Worm (Caenorhabditis elegans): ENCODE results near the gene poml-1.

poml-1 gene

DNA sequence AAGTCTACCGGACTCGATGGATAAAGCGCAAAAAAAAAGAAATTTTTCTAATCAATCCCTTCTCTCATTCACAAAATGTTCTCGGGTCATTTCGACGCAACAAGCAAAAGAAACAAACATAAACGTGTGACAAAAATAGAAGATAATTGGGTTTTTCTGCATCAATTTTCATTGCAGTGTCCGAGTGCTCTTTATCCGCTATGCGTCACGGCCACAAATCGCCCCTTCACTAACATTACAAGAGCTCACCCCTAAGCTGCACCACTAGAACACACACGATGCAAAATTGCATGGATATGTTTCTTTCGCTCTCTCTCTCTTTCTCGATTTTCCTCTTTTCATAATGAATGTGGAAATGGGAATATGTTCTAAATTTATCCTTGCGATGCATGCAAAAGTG, 26.6 kb downstream of the poml-1 start:
- TF ChIP-seq lir-3 (tag; optimal IDR thresholded peaks at IDR 0.05; ENCODE audit: poor library complexity) (no peak), lin-14 (GFP tag; optimal IDR thresholded peaks at IDR 0.05) (peak; percentile 56), C16A3.4 (tag; optimal IDR thresholded peaks at IDR 0.05) (no peak), fkh-8 (tag; optimal IDR thresholded peaks at IDR 0.05) (peak; percentile 25), mdl-1 (tag; optimal IDR thresholded peaks at IDR 0.05) (no peak), ceh-63 (GFP tag; optimal IDR thresholded peaks at IDR 0.05) (peak; percentile 40), dsc-1 (tag; optimal IDR thresholded peaks at IDR 0.05) (peak; percentile 65)

DNA sequence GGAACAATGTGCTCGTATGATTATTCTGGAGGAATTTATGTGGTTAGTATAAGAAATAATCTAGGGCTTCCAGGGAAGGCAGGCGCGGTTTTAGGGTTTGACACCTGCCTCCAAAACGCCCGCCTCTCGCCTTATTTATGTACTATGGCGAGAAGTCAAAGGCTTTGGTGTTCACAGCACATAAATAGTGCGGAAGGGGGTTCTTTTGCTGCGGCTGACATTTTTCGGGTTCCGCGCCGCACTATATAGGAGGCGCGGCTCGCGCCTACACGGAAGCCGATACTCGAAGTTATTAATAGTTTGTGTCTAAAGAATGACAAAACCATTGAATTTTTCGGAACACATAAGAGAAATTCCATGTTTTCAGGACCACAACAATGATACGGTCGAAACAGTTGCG, 32.4 kb downstream of the poml-1 start:
- TF ChIP-seq snpc-4 (tag; optimal IDR thresholded peaks at IDR 0.05) (peak; percentile 68), sox-4 (tag; optimal IDR thresholded peaks at IDR 0.05) (no peak), nhr-90 (tag; optimal IDR thresholded peaks at IDR 0.05; ENCODE audit: poor library complexity) (no peak), irx-1 (tag; optimal IDR thresholded peaks at IDR 0.05) (no peak)

DNA sequence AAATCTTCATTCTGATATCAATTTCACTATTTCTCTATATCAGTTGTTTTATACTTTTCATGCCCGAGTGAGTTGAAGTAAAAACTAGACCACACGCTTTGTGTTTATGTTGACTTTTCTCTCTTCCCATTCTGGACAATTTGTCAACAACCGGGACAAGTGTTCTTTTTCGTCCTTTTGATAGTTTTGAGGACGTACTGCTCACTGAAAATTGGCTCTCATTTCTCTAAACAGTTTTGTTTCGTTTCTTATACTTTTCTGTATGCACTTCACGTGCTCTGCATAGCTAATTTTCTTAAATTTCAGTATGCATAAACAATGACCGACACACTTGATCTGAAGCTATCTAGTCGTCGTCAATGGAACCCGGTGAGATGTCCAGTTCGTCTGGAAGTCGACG, 35.1 kb downstream of the poml-1 start, which contains the start of gene adm-2:
adm-2 (plus strand) TSS at position 301 of the 400 bp plus-strand sequence.
- TF ChIP-seq ceh-90 (tag; optimal IDR thresholded peaks at IDR 0.05) (no peak), Y116A8C.19 (tag; optimal IDR thresholded peaks at IDR 0.05; ENCODE audit: borderline replicate concordance) (no peak), fkh-4 (tag; optimal IDR thresholded peaks at IDR 0.05; ENCODE audit: borderline replicate concordance) (no peak), pag-3 (tag; optimal IDR thresholded peaks at IDR 0.05; ENCODE audit: borderline replicate concordance, insufficient read depth) (no peak), C34B4.2 (tag; optimal IDR thresholded peaks at IDR 0.05) (no peak)

- TF ChIP-seq ceh-88 (GFP tag; IDR thresholded peaks at IDR 0.05) (no peak), elt-2 (tag; optimal IDR thresholded peaks at IDR 0.05) (no peak), vab-15 (tag; optimal IDR thresholded peaks at IDR 0.05) (no peak), unc-30 (tag; optimal IDR thresholded peaks at IDR 0.05) (no peak), mab-9 (GFP tag; IDR thresholded peaks at IDR 0.05) (no peak), mep-1 (tag; optimal IDR thresholded peaks at IDR 0.05) (peak; percentile 54), hlh-17 (GFP tag; optimal IDR thresholded peaks at IDR 0.05; ENCODE audit: borderline replicate concordance) (no peak), Y116A8C.19 (tag; optimal IDR thresholded peaks at IDR 0.05; ENCODE audit: borderline replicate concordance) (no peak), unc-86 (tag; optimal IDR thresholded peaks at IDR 0.05) (peak; percentile 37), lin-14 (GFP tag; optimal IDR thresholded peaks at IDR 0.05) (peak; percentile 91), lsy-2 (tag; optimal IDR thresholded peaks at IDR 0.05) (peak in 1 of 2 experiments; percentile 33), skn-1 (tag; optimal IDR thresholded peaks at IDR 0.05) (peak; percentile 59), mdl-1 (tag; optimal IDR thresholded peaks at IDR 0.05) (peak in 1 of 2 experiments; percentile 28), rnt-1 (tag; optimal IDR thresholded peaks at IDR 0.05) (peak; percentile 68), unc-62 (GFP tag; optimal IDR thresholded peaks at IDR 0.05) (no peak), jun-1 (tag; optimal IDR thresholded peaks at IDR 0.05) (peak; percentile 5), hpl-2 (GFP tag; optimal IDR thresholded peaks at IDR 0.05) (no peak), mef-2 (tag; optimal IDR thresholded peaks at IDR 0.05) (no peak), nhr-12 (tag; optimal IDR thresholded peaks at IDR 0.05) (no peak), elt-3 (tag; optimal IDR thresholded peaks at IDR 0.05) (no peak), snu-23 (GFP tag; optimal IDR thresholded peaks at IDR 0.05) (peak; percentile 65), F16B12.6 (tag; optimal IDR thresholded peaks at IDR 0.05) (no peak), ama-1 (optimal IDR thresholded peaks at IDR 0.05) (no peak), dsc-1 (tag; optimal IDR thresholded peaks at IDR 0.05) (peak; percentile 53), C16A3.4 (tag; optimal IDR thresholded peaks at IDR 0.05) (no peak), tlp-1 (tag; optimal IDR thresholded peaks at IDR 0.05) (no peak), ztf-4 (tag; optimal IDR thresholded peaks at IDR 0.05) (peak; percentile 52), alr-1 (tag; optimal IDR thresholded peaks at IDR 0.05; ENCODE audit: borderline replicate concordance) (no peak), ceh-8 (GFP tag; optimal IDR thresholded peaks at IDR 0.05) (no peak), sox-4 (tag; optimal IDR thresholded peaks at IDR 0.05) (no peak), aha-1 (tag; optimal IDR thresholded peaks at IDR 0.05) (no peak), irx-1 (tag; optimal IDR thresholded peaks at IDR 0.05) (no peak), nhr-19 (GFP tag; conservative IDR thresholded peaks at IDR 0.05) (no peak; the same call in 1 of the 2 replicates), lin-35 (GFP tag; optimal IDR thresholded peaks at IDR 0.05) (no peak), dpl-1 (GFP tag; optimal IDR thresholded peaks at IDR 0.05) (no peak), ceh-82 (tag; optimal IDR thresholded peaks at IDR 0.05) (peak; percentile 34 to 71 (median 56)), nhr-77 (tag; optimal IDR thresholded peaks at IDR 0.05) (no peak)
Measured at ce11 chrX:13687111-13687512, 35.6 kb downstream of the poml-1 start.
